Worm (Caenorhabditis elegans): Measurements from ENCODE around the gene cyp-33C8.

ce11 chrV:3814938-3815337 lies 11.6 kb upstream of the cyp-33C8 start, which contains the start of gene H10D18.1:
- no peak for TF ChIP-seq nhr-76 (tag; optimal IDR thresholded peaks at IDR 0.05)
- no peak for TF ChIP-seq fkh-10 (GFP tag; optimal IDR thresholded peaks at IDR 0.05)
- TF ChIP-seq mef-2 (tag; optimal IDR thresholded peaks at IDR 0.05), result no peak
- TF ChIP-seq hpl-2 (GFP tag; optimal IDR thresholded peaks at IDR 0.05), result no peak
